Fruit fly (Drosophila melanogaster) Kc167 (cell line): ENCODE measurements around the gene JTBR.

Source experiments
- Myc ChIP-seq: fragments of >200 bp; optimal IDR thresholded peaks from 2 replicates; lab custom pipeline; 2017; ENCODE audit warnings: missing external identifiers
- Sin3A ChIP-seq: fragments of >200 bp; optimal IDR thresholded peaks from 2 replicates; lab custom pipeline; 2018; ENCODE audit warnings: missing external identifiers
- h ChIP-seq: fragments of >200 bp; optimal IDR thresholded peaks from 3 replicates; lab custom pipeline; 2018; ENCODE audit warnings: missing external identifiers
- insv ChIP-seq: fragments of >200 bp; optimal IDR thresholded peaks from 3 replicates; lab custom pipeline; 2018; ENCODE audit warnings: missing external identifiers
- psq ChIP-seq: fragments of >200 bp; optimal IDR thresholded peaks from 2 replicates; lab custom pipeline; 2017; ENCODE audit warnings: missing external identifiers
- ttk ChIP-seq: sonication (Bioruptor generic); optimal IDR thresholded peaks from 2 replicates; lab custom pipeline; 2017; ENCODE audit warnings: missing external identifiers

JTBR gene

DNA sequence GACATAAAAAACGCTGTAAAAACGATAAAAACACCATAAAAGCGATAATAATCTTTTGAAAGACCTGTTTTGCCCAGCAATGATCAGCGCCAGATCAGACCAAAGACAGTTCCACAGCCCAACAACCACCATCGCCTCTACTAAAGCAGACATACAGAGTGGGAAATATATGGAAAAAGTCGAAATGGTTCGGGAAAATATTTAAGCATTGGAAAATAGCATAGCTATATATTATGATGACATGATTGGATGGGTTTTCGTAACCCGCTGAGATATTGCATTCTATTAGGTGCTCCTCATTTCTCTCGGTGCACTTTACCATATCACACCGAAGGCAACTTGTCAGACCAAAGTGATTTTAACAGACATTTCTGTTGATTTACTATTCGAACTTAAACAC is 6.0 kb upstream of the JTBR start:
- no peak for TF ChIP-seq Sin3A

DNA sequence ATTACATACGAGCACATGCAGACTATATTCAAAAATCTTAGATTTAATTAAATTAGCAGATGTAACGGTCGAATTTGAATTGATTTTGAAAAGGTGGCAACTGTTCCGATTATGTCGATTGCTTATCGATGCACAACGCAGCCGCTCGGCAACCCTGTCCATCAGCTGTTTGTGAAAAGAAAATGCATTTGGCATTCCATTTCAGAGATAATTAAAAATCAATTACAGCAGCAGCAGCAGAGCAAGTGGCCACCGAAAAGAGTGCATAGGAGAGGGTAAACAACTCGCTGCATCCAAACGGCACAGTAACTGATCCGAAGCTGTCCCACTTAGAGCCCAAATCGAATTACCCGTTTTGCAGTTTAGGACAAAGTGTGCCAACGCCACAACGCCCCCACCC is 4.0 kb downstream of the JTBR start, which contains the start of gene Patj:
Gene Patj, plus strand, starts transcription at position 155 of the 400 bp plus-strand sequence.
- TF ChIP-seq ttk (lab: Kevin White, UChicago) (no peak), h (no peak), Sin3A (no peak), Myc (lab: Kevin White, UChicago) (no peak), psq (no peak), insv (lab: Kevin White, UChicago) (no peak)

DNA sequence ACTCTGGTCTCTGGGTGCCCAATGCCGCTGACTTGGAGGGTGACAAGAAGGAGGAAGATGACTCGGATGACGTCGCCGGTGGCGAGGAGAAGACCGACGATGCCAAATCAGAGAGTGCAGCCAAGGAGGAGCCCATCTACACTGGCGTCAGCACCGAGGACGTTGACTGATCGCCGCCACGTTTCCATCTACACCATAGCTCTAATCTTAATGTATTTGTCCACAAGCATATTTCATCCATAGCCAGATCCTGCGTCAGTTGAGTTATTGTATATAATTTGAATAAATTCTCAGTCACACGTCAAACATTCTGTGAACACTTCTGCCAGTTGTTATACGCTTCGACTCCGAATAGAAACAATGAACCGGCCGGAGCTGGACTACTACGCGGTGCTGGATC is 5.7 kb downstream of the JTBR start, which contains the start of gene CG12020:
Gene CG12020, plus strand, starts transcription at position 301 of the 400 bp plus-strand sequence.
- no peak for TF ChIP-seq h

DNA sequence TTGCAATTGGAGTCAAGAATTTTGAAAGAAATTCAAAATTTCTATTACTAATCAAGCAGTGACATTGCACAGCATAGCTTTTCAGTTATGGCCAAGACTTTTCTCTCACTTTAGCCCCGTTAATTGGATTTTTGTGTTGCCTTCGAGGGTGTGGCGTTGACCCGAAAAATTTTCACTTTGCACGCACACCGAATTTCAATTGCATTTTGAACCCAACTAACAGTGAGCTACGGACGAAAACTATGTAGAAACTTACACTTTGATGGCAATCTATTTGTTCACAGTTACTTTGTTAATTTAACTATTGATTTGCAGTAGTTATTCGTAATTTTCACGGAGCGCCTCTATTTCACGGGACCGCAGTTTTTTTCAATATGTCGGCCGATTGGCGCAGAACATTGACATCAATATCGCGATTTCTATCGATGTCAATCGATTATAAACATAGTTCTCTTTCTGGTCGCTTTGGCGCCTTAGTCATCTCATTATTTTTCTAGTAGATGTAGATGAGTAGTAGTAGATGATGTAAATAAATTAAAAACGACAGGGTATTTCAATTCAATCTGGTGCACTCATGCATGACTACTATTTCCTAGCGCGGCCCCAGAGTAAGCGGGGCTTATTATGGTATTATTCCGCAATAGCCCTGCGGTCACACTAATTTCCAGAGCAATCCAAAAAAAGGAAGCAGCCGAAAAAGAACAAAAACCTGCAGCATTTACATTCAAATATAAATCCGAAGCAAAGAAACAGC is 7.5 kb downstream of the JTBR start, which contains the start of the genes alpha-Spec, dlt and Cdc37:
Gene alpha-Spec, minus strand, starts transcription at position 386 of the 754 bp plus-strand sequence.
Gene dlt, minus strand, starts transcription at position 386 of the 754 bp plus-strand sequence.
Gene Cdc37, plus strand, starts transcription at position 450 of the 754 bp plus-strand sequence.
- TF ChIP-seq h (no peak), insv (lab: Kevin White, UChicago) (no peak), Myc (lab: Kevin White, UChicago) (no peak), Sin3A (no peak)

DNA sequence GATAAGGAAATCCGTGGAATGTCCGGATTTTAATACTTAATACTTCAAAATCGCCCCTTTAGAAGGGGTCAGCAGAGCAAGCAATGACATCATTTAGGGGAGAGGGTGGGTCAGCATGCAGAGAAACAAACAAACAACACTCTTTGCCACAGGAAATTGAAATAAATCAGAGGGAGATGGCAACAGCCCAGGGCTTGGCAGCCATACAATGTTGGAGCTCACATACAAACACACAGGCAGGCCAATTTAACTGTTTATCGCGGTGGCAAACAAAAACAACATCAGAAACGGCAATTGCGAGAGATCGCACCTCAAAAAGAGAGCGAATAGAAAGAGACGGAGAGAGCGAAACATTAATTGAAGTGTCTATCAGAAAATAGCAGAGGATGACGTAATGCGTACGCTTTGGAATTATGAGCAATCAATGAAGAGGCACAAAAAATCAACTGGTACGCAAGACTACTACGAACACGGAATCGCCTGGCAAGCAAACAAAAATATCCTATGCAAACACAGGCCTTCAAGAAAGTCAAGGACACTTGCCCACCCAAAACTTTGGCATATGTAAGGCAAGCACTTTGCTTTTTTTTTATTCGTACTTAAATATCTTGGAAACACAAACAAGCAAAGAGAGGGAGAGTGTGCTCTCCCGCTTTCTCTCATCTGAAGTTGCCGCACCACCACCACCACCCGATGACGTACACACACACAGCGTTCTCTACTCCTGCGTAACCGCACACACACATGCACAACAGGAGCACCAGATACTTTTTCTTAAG is 8.3 kb downstream of the JTBR start:
- no peak for TF ChIP-seq ttk (lab: Kevin White, UChicago)

DNA sequence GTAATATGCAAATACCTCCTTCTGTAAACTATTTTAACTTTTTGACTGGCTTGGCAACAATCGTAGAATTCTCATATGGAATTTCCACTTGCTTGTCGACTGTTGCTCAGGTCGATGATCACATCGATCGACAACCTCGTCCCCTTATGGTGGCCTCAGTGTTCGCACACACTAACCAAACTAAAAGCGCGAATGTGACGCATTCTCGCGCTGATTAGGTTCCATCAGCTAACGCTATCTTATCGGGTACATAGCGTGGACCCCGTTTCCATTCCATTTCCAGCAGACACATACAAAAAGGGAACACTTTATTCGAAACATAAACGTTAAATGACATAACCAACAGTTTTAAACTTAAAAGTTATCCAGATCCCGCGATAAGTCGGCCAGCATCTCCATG is 13.3 kb downstream of the JTBR start:
- TF ChIP-seq psq (no peak), insv (lab: Kevin White, UChicago) (no peak), Myc (lab: Kevin White, UChicago) (no peak), ttk (lab: Kevin White, UChicago) (no peak), h (no peak), Sin3A (no peak)

DNA sequence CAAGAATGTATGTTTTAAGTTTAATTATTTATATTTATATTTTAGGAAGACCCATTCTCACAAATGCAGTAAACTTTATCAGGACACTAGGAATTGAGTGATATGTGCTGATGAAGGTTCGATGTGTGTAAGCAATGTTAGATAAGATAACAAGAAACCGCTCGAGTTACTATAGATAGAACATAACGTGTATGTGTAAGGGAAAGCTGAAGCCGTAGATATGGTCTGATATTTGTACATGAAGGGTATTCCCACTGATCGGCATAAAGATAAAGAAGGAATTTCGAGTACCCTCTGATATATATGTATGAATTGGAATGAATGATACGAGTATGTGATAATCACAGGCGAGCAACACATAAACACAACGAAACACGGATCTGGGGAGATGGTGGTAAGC is 18.6 kb downstream of the JTBR start:
- TF ChIP-seq Sin3A = no peak
- no peak for TF ChIP-seq Myc (lab: Kevin White, UChicago)
- TF ChIP-seq h = no peak
- no peak for TF ChIP-seq insv (lab: Kevin White, UChicago)
- no peak for TF ChIP-seq ttk (lab: Kevin White, UChicago)
- no peak for TF ChIP-seq psq

DNA sequence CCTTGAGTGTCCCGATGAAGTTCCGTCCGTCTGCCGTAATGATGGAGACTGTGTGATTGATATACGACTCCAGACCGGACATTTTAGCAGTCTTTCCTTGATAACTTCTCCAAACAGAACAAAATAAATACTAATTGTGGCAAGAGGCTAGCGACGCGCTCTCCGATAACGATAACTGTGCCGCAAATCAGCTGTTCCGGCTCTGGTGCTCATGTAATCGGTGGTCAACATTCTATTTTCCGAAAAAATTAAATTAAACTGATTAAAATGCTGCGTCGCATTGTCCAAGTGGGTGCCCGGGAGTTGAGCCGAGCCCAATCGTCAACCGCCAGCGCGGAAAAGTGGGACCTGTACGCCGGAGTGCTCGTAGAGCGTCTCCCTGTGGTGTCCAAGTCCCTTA is 25.4 kb downstream of the JTBR start, which contains the start of the genes CG2021 and mRpL46:
Gene CG2021, minus strand, starts transcription at position 163 of the 400 bp plus-strand sequence.
Gene mRpL46, plus strand, starts transcription at position 191 of the 400 bp plus-strand sequence.
- TF ChIP-seq ttk (lab: Kevin White, UChicago) = no peak
- no peak for TF ChIP-seq psq
- no peak for TF ChIP-seq h
- no peak for TF ChIP-seq Myc (lab: Kevin White, UChicago)
- TF ChIP-seq Sin3A = no peak
- no peak for TF ChIP-seq insv (lab: Kevin White, UChicago)

DNA sequence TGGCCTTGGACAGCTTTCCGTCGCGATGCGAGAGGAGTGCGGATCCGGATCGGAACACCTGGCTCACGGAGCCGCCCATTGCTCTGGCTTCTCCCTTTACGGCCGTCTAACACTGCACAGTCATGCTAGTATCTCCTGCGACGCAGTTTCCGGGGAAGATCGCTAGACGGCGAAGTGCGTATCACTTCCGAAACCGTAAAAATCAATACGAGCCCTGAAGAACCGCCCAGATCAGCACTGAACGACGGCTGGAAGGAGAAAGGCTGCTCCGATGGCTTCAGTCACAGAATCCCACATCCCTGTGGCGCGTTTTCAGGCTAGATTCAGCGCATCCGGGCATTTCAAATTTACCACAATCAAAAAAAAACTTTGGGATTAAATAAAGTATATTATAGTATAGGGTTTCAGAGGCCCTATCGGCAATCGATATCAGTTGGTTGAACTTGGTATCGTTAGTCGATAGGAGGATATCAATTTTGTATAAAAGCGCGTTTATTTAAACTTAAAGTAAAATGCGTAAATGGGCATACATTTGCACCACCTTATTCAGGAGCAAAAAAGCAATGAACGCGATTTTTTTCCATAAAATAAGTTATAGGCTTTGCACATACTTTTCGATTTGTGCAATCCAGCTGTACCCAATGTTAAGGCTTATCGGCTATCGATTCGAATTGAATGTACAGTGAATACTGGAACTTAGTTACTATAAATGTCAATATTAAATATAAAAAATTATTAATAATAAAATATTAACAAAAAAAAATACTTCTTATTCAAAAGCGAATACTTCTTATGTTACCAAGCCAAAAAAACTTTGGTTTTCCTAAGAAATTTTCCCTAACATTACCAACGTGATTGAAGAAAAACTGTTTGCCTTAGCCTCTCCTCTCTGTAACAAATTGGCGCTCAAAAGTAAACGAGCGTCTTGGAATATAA is 27.7 kb downstream of the JTBR start, which contains the start of the genes CG13933 and PolD2:
Gene CG13933, minus strand, starts transcription at position 435 of the 936 bp plus-strand sequence.
Gene PolD2, plus strand, starts transcription at position 921 of the 936 bp plus-strand sequence.
- TF ChIP-seq ttk (lab: Kevin White, UChicago) (no peak), Sin3A (no peak)

DNA sequence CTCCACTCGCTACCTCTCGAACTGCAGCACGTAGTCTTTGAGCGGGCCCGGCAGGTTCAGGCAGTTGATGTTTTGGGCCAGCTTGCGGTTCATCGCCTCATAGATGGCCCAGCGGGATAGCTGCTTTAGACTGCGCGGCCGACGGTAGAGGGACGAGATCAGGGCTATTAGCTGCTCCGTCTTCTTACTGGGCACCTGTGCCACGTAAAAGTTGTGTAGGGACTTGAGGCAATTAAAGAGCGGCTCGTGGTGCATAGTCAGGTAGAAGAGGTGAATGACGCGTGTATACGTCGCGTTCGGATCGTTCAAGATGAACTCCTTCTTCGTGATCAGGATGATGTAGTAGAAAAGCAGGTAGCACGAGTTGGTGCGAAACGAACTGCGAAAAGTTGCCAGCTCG is 30.1 kb downstream of the JTBR start:
- TF ChIP-seq Myc (lab: Kevin White, UChicago) (no peak), ttk (lab: Kevin White, UChicago) (no peak), h (no peak), Sin3A (no peak), insv (lab: Kevin White, UChicago) (no peak), psq (no peak)

DNA sequence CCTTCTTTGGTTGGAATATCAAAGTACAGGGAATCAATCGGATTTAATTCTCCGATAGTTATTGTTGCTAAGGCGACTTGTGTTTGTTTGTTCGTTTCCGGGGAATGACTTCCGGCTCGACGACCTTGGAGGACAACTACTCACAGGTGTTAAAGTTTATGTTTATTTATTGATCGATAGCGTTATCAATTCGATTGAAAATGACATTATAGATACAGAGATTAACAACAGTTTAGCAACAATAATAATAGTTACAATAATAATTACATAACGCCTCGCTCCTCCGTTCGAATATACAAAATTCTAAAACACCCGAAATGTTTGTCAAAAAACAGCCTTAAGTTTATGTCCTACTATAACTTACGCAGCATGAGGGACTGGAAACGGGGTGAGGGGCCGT is 31.0 kb downstream of the JTBR start, which contains the start of gene Dhc62B:
Gene Dhc62B, minus strand, starts transcription at position 101 of the 400 bp plus-strand sequence.
- TF ChIP-seq ttk (lab: Kevin White, UChicago) (no peak), insv (lab: Kevin White, UChicago) (no peak), Sin3A (no peak), h (no peak), Myc (lab: Kevin White, UChicago) (no peak), psq (no peak)

DNA sequence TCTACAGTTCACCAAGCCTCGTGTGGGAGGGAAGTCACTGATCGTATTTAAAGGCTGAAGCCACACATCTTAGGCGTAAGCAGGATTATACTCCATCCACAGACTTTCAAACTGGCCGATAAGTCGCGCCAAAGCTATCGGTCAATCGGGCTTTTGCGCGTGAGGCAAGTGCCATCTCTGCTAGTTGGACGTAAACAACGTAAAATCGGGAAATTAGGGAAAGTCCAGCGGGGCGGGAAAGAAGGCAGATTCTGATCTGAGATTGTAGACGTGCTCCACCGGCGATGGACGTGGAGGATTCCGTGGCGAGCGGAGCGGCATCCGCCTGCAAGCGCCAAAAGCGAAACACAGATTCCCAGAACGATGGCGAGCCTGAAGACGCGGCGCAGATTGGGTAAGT is 46.5 kb downstream of the JTBR start, which contains the start of gene CG8001:
Gene CG8001, plus strand, starts transcription at position 17 of the 400 bp plus-strand sequence.
- no peak for TF ChIP-seq insv (lab: Kevin White, UChicago)
- no peak for TF ChIP-seq h
